Worm (Caenorhabditis elegans): ENCODE measurements around the gene fbxc-29.

Gene fbxc-29

DNA sequence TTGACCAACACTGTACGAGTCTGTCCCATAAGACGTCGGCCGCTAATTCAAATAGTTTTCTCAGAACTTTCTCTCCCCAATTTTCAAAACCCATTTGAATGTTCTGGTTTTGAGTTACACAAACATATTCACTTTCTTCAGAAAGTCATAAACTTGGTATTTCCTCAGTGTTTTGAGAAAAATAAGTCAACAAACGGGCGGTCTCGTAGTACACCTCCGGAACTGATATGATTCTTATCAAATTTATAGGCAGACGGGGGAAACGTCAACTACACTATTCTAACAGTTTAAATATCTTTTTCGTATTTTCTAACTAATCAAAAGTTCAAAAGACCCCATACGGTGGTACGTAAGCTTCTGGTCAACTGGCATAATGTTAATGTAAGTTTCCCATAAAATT, 31.7 kb upstream of the fbxc-29 start:
- no peak for TF ChIP-seq aly-2 (tag; optimal IDR thresholded peaks at IDR 0.05)
- TF ChIP-seq set-16 (GFP tag; IDR thresholded peaks at IDR 0.05): no peak
- peak; percentile 15; the same call in 1 of the 2 replicates for TF ChIP-seq dmd-6 (GFP tag; IDR thresholded peaks at IDR 0.05)
- TF ChIP-seq lin-1 (GFP tag; IDR thresholded peaks at IDR 0.05): no peak
- TF ChIP-seq saeg-2 (GFP tag; IDR thresholded peaks at IDR 0.05): no peak
- TF ChIP-seq fos-1 (tag; optimal IDR thresholded peaks at IDR 0.05): no peak
- no peak for TF ChIP-seq mes-2 (tag; optimal IDR thresholded peaks at IDR 0.05; ENCODE audit: poor library complexity, severe bottlenecking)
- TF ChIP-seq F49E8.2 (tag; optimal IDR thresholded peaks at IDR 0.05; ENCODE audit: borderline replicate concordance): no peak
- TF ChIP-seq mep-1 (tag; optimal IDR thresholded peaks at IDR 0.05): no peak
- peak; percentile 4 for TF ChIP-seq hlh-11 (tag; optimal IDR thresholded peaks at IDR 0.05)
- TF ChIP-seq nhr-102 (tag; optimal IDR thresholded peaks at IDR 0.05): no peak
- TF ChIP-seq daf-16 (GFP tag; optimal IDR thresholded peaks at IDR 0.05): no peak
- TF ChIP-seq daf-16 (tag; optimal IDR thresholded peaks at IDR 0.05): peak; percentile 37
- no peak for TF ChIP-seq dve-1 (tag; optimal IDR thresholded peaks at IDR 0.05; ENCODE audit: insufficient read depth)
- no peak for TF ChIP-seq ama-1 (optimal IDR thresholded peaks at IDR 0.05)
- TF ChIP-seq F44E2.7 (GFP tag; IDR thresholded peaks at IDR 0.05): no peak
- TF ChIP-seq pqm-1 (tag; optimal IDR thresholded peaks at IDR 0.05): peak; percentile 57
- TF ChIP-seq snpc-1.2 (GFP tag; IDR thresholded peaks at IDR 0.05): no peak
- no peak for TF ChIP-seq nhr-48 (tag; optimal IDR thresholded peaks at IDR 0.05)
- no peak for TF ChIP-seq dmd-8 (GFP tag; IDR thresholded peaks at IDR 0.05)
- TF ChIP-seq tra-1 (GFP tag; IDR thresholded peaks at IDR 0.05): no peak
- no peak for TF ChIP-seq Y75B8A.6 (GFP tag; IDR thresholded peaks at IDR 0.05)
- no peak for TF ChIP-seq nhr-11 (tag; optimal IDR thresholded peaks at IDR 0.05)
- TF ChIP-seq duxl-1 (tag; optimal IDR thresholded peaks at IDR 0.05; ENCODE audit: poor library complexity): no peak
- TF ChIP-seq mdt-29 (GFP tag; IDR thresholded peaks at IDR 0.05): no peak
- TF ChIP-seq gei-8 (GFP tag; optimal IDR thresholded peaks at IDR 0.05): no peak
- TF ChIP-seq php-3 (GFP tag; IDR thresholded peaks at IDR 0.05): no peak
- TF ChIP-seq hif-1 (tag; optimal IDR thresholded peaks at IDR 0.05): no peak
- no peak for TF ChIP-seq rbr-2 (tag; optimal IDR thresholded peaks at IDR 0.05)
- no peak for TF ChIP-seq zfp-2 (tag; optimal IDR thresholded peaks at IDR 0.05)
- no peak for TF ChIP-seq zfp-3 (GFP tag; conservative IDR thresholded peaks at IDR 0.05)
- TF ChIP-seq madf-5 (GFP tag; IDR thresholded peaks at IDR 0.05): no peak
- TF ChIP-seq unc-62 (GFP tag; optimal IDR thresholded peaks at IDR 0.05 in 1 of 2): peak in 1 of 2 experiments; percentile 73
- no peak for TF ChIP-seq unc-62 (tag; optimal IDR thresholded peaks at IDR 0.05)
- TF ChIP-seq lsy-2 (tag; optimal IDR thresholded peaks at IDR 0.05): no peak
- TF ChIP-seq Y5F2A.4 (GFP tag; optimal IDR thresholded peaks at IDR 0.05): no peak
- no peak for TF ChIP-seq D1046.2 (GFP tag; IDR thresholded peaks at IDR 0.05)
- TF ChIP-seq zip-2 (tag; optimal IDR thresholded peaks at IDR 0.05): no peak
- TF ChIP-seq dpl-1 (GFP tag; optimal IDR thresholded peaks at IDR 0.05): no peak
- TF ChIP-seq nhr-28 (tag; optimal IDR thresholded peaks at IDR 0.05): peak; percentile 13
- no peak for TF ChIP-seq lim-7 (GFP tag; IDR thresholded peaks at IDR 0.05)
- no peak for TF ChIP-seq jun-1 (tag; optimal IDR thresholded peaks at IDR 0.05)
- no peak for TF ChIP-seq attf-4 (tag; optimal IDR thresholded peaks at IDR 0.05)
- TF ChIP-seq ceh-32 (tag; optimal IDR thresholded peaks at IDR 0.05; ENCODE audit: poor library complexity): no peak
- TF ChIP-seq ceh-20 (GFP tag; IDR thresholded peaks at IDR 0.05): no peak
- TF ChIP-seq nhr-77 (tag; optimal IDR thresholded peaks at IDR 0.05): peak; percentile 18
